Worm (Caenorhabditis elegans): ENCODE data around the gene T06D4.1.

T06D4.1 gene

ce11 chrII:3347940-3348610 lies 33.6 kb upstream of the T06D4.1 start, which contains the start of the genes F14D2.14 and bath-29 (continued):
- no peak for TF ChIP-seq let-607 (tag; optimal IDR thresholded peaks at IDR 0.05)

ce11 chrII:3349820-3350291 lies 31.8 kb upstream of the T06D4.1 start, which contains the start of gene F14D2.8:
TSS of gene F14D2.8 (minus strand) at chrII:3349870.
- no peak for TF ChIP-seq F55B11.4 (tag; optimal IDR thresholded peaks at IDR 0.05; ENCODE audit: borderline replicate concordance, insufficient read depth)
- no peak for TF ChIP-seq ztf-28 (GFP tag; IDR thresholded peaks at IDR 0.05)
- TF ChIP-seq madf-6 (GFP tag; IDR thresholded peaks at IDR 0.05): peak; percentile 68
- no peak for TF ChIP-seq hrde-1 (tag; optimal IDR thresholded peaks at IDR 0.05; ENCODE audit: borderline replicate concordance)
- no peak for TF ChIP-seq bed-1 (GFP tag; IDR thresholded peaks at IDR 0.05)
- TF ChIP-seq ztf-18 (tag; optimal IDR thresholded peaks at IDR 0.05): no peak
- TF ChIP-seq D2030.7 (GFP tag; IDR thresholded peaks at IDR 0.05): peak; percentile 25; the same call in 1 of the 2 replicates
- no peak for TF ChIP-seq F33H1.4 (GFP tag; IDR thresholded peaks at IDR 0.05)
- 0 out of 2 replicates have a peak, but pooled peaks have one; percentile 6 for TF ChIP-seq madf-8 (GFP tag; conservative IDR thresholded peaks at IDR 0.05)
- no peak for TF ChIP-seq ztf-22 (GFP tag; optimal IDR thresholded peaks at IDR 0.05)
- TF ChIP-seq nfyb-1 (GFP tag; IDR thresholded peaks at IDR 0.05): no peak
- TF ChIP-seq lsl-1 (GFP tag; optimal IDR thresholded peaks at IDR 0.05): peak; percentile 86

ce11 chrII:3358834-3359233 lies 22.8 kb upstream of the T06D4.1 start, which contains the start of the genes lido-14 and bath-27:
TSS of gene lido-14 (plus strand) at chrII:3359134.
TSS of gene bath-27 (plus strand) at chrII:3359139.
- TF ChIP-seq ztf-6 (GFP tag; IDR thresholded peaks at IDR 0.05): no peak
- TF ChIP-seq K11D2.4 (GFP tag; IDR thresholded peaks at IDR 0.05): no peak
- no peak for TF ChIP-seq Y56A3A.18 (GFP tag; IDR thresholded peaks at IDR 0.05)
- TF ChIP-seq bed-1 (GFP tag; IDR thresholded peaks at IDR 0.05): no peak
- TF ChIP-seq F55B11.4 (tag; optimal IDR thresholded peaks at IDR 0.05; ENCODE audit: borderline replicate concordance, insufficient read depth): no peak
- no peak for TF ChIP-seq hlh-26 (GFP tag; conservative IDR thresholded peaks at IDR 0.05)
- no peak for TF ChIP-seq Y67H2A.10 (GFP tag; conservative IDR thresholded peaks at IDR 0.05)
- no peak for TF ChIP-seq Y79H2A.3 (GFP tag; conservative IDR thresholded peaks at IDR 0.05)
- TF ChIP-seq ceh-91 (GFP tag; IDR thresholded peaks at IDR 0.05): no peak
- no peak for TF ChIP-seq hmg-1.2 (GFP tag; IDR thresholded peaks at IDR 0.05)
- no peak for TF ChIP-seq xnd-1 (tag; optimal IDR thresholded peaks at IDR 0.05)
- no peak for TF ChIP-seq nfya-2 (GFP tag; IDR thresholded peaks at IDR 0.05)
- TF ChIP-seq ekl-4 (GFP tag; IDR thresholded peaks at IDR 0.05): no peak

- TF ChIP-seq cebp-2 (GFP tag; IDR thresholded peaks at IDR 0.05) (0 out of 2 replicates have a peak, but pooled peaks have one; percentile 42), F33H1.4 (GFP tag; IDR thresholded peaks at IDR 0.05) (peak; percentile 45), madf-6 (GFP tag; IDR thresholded peaks at IDR 0.05) (0 out of 2 replicates have a peak, but pooled peaks have one; percentile 20), pbrm-1 (GFP tag; IDR thresholded peaks at IDR 0.05) (0 out of 2 replicates have a peak, but pooled peaks have one; percentile 44), hsf-1 (GFP tag; IDR thresholded peaks at IDR 0.05) (peak; percentile 96), dox-1 (GFP tag; IDR thresholded peaks at IDR 0.05) (peak; percentile 69)
Observed at ce11 chrII:3365569-3365968, 16.1 kb upstream of the T06D4.1 start.

ce11 chrII:3367100-3367499 lies 14.5 kb upstream of the T06D4.1 start, which contains the start of gene Y49F6C.6:
TSS of gene Y49F6C.6 (minus strand) at chrII:3367200.
- no peak for TF ChIP-seq F23B12.7 (tag; optimal IDR thresholded peaks at IDR 0.05; ENCODE audit: insufficient read depth)
- TF ChIP-seq egl-44 (GFP tag; IDR thresholded peaks at IDR 0.05): no peak
- TF ChIP-seq hmg-1.2 (GFP tag; IDR thresholded peaks at IDR 0.05): no peak
- TF ChIP-seq nhr-90 (tag; optimal IDR thresholded peaks at IDR 0.05): no peak
- no peak for TF ChIP-seq mel-28 (tag; optimal IDR thresholded peaks at IDR 0.05; ENCODE audit: borderline replicate concordance)
- TF ChIP-seq C17E4.6 (GFP tag; IDR thresholded peaks at IDR 0.05): no peak
- no peak for TF ChIP-seq nhr-120 (GFP tag; IDR thresholded peaks at IDR 0.05)
- TF ChIP-seq F55B11.4 (tag; optimal IDR thresholded peaks at IDR 0.05; ENCODE audit: borderline replicate concordance, insufficient read depth): no peak
